Fruit fly (Drosophila melanogaster) whole organism, embryonic: ENCODE measurements around the gene Spn85F.

ENCODE experiments used
- Bgb ChIP-seq: fragments of 200-800 bp; sonication (Bioruptor generic); IDR thresholded peaks from 2 replicates; pipeline ENCODE4 v1.3.6; 2022; ENCODE audit warnings: missing biosample characterization, missing genetic modification characterization; ENCODE audit not compliant: partially characterized antibody
- Bteb2 ChIP-seq: fragments of 200-800 bp; sonication (Bioruptor generic); optimal IDR thresholded peaks from 2 replicates; lab custom pipeline; 2016; ENCODE audit warnings: missing biosample characterization, missing genetic modification characterization
- C15 ChIP-seq: fragments of 200-800 bp; sonication (Bioruptor generic); IDR thresholded peaks from 3 replicates; pipeline ENCODE4 v1.3.6; 2022; ENCODE audit warnings: missing biosample characterization, missing genetic modification characterization
- CG10274 ChIP-seq: fragments of 200-800 bp; sonication (Bioruptor generic); optimal IDR thresholded peaks from 3 replicates; lab custom pipeline; 2017; ENCODE audit warnings: missing biosample characterization, mild to moderate bottlenecking, missing genetic modification characterization
- CG10959 ChIP-seq: fragments of 200-800 bp; sonication (Bioruptor generic); IDR thresholded peaks from 2 replicates; pipeline ENCODE4 v1.3.6; 2022; ENCODE audit warnings: missing biosample characterization, missing genetic modification characterization
- CG11398 ChIP-seq: fragments of 200-800 bp; sonication (Bioruptor generic); optimal IDR thresholded peaks from 2 replicates; lab custom pipeline; 2016; ENCODE audit warnings: missing biosample characterization, missing genetic modification characterization
- CG11696 ChIP-seq: fragments of 200-800 bp; sonication (Bioruptor generic); IDR thresholded peaks from 2 replicates; pipeline ENCODE4 v1.3.6; 2022; ENCODE audit warnings: missing biosample characterization, missing genetic modification characterization
- CG12219 ChIP-seq: fragments of 200-800 bp; sonication (Bioruptor generic); optimal IDR thresholded peaks from 3 replicates; lab custom pipeline; 2018; ENCODE audit warnings: missing biosample characterization, mild to moderate bottlenecking, missing genetic modification characterization
- CG14441 ChIP-seq: fragments of 200-800 bp; sonication (Bioruptor generic); IDR thresholded peaks from 2 replicates; pipeline ENCODE4 v1.3.6; 2022; ENCODE audit warnings: missing biosample characterization, missing genetic modification characterization
- CG15514 ChIP-seq: fragments of 200-800 bp; sonication (Bioruptor generic); optimal IDR thresholded peaks from 3 replicates; lab custom pipeline; 2017; ENCODE audit warnings: missing biosample characterization, missing genetic modification characterization, mild to moderate bottlenecking, moderate library complexity, missing genetic modification reagents
- CG1647 ChIP-seq: fragments of 200-800 bp; sonication (Bioruptor generic); optimal IDR thresholded peaks from 3 replicates; lab custom pipeline; 2016; ENCODE audit warnings: missing biosample characterization, missing genetic modification characterization
- CG18011 ChIP-seq: fragments of 200-800 bp; sonication (Bioruptor generic); optimal IDR thresholded peaks from 2 replicates; lab custom pipeline; 2017; ENCODE audit warnings: missing biosample characterization, missing genetic modification characterization, mild to moderate bottlenecking, moderate library complexity, missing genotype
- CG3065 ChIP-seq: fragments of 200-800 bp; sonication (Bioruptor generic); optimal IDR thresholded peaks from 2 replicates; lab custom pipeline; 2016; ENCODE audit warnings: missing biosample characterization, missing genetic modification characterization
- CG3407 ChIP-seq: fragments of 200-800 bp; sonication (Bioruptor generic); optimal IDR thresholded peaks from 2 replicates; lab custom pipeline; 2018; ENCODE audit warnings: missing biosample characterization, mild to moderate bottlenecking, missing genetic modification characterization
- CG3726 ChIP-seq: fragments of 200-800 bp; sonication (Bioruptor generic); IDR thresholded peaks from 3 replicates; pipeline ENCODE4, ENCODE4 v1.3.6; 2022; ENCODE audit warnings: missing biosample characterization, missing genetic modification characterization
- CG4707 ChIP-seq: fragments of 200-800 bp; sonication (Bioruptor generic); optimal IDR thresholded peaks from 2 replicates; lab custom pipeline; 2018; ENCODE audit warnings: missing biosample characterization, mild to moderate bottlenecking, missing genetic modification characterization, moderate library complexity
- CG6683 ChIP-seq: fragments of 200-800 bp; sonication (Bioruptor generic); optimal IDR thresholded peaks from 2 replicates; lab custom pipeline; 2017; ENCODE audit warnings: missing biosample characterization, mild to moderate bottlenecking, missing genetic modification characterization, missing genetic modification reagents
- CG6765 ChIP-seq: fragments of 200-800 bp; sonication (Bioruptor generic); optimal IDR thresholded peaks from 3 replicates; lab custom pipeline; 2017; ENCODE audit warnings: missing biosample characterization, mild to moderate bottlenecking, missing genetic modification characterization
- CG7745 ChIP-seq: fragments of 200-800 bp; sonication (Bioruptor generic); optimal IDR thresholded peaks from 2 replicates; lab custom pipeline; 2018; ENCODE audit warnings: missing biosample characterization, mild to moderate bottlenecking, missing genetic modification characterization, moderate library complexity
- CG8765 ChIP-seq: fragments of 200-800 bp; sonication (Bioruptor generic); IDR thresholded peaks from 2 replicates; pipeline ENCODE4 v1.3.6; 2022; ENCODE audit warnings: missing biosample characterization, missing genetic modification characterization
- CG9437 ChIP-seq: fragments of 200-800 bp; sonication (Bioruptor generic); optimal IDR thresholded peaks from 2 replicates; lab custom pipeline; 2018; ENCODE audit warnings: missing biosample characterization, mild to moderate bottlenecking, missing genetic modification characterization
- CG9932 ChIP-seq: fragments of 200-800 bp; sonication (Bioruptor generic); IDR thresholded peaks from 2 replicates; pipeline ENCODE4 v1.3.6; 2022; ENCODE audit warnings: missing biosample characterization, missing genetic modification characterization
- Camta ChIP-seq: fragments of 200-800 bp; sonication (Bioruptor generic); optimal IDR thresholded peaks from 2 replicates; lab custom pipeline; 2016; ENCODE audit warnings: missing biosample characterization, missing genetic modification characterization
- CkIIα-i1 ChIP-seq: fragments of 200-800 bp; sonication (Bioruptor generic); IDR thresholded peaks from 2 replicates; pipeline ENCODE4 v1.3.6; 2022; ENCODE audit warnings: missing biosample characterization, missing genetic modification characterization
- D19A ChIP-seq: fragments of 200-800 bp; optimal IDR thresholded peaks from 3 replicates; lab custom pipeline; 2019; ENCODE audit warnings: missing biosample characterization, mild to moderate bottlenecking, missing genetic modification characterization, moderate library complexity
- Drgx ChIP-seq: fragments of 200-800 bp; sonication (Bioruptor generic); IDR thresholded peaks from 2 replicates; pipeline ENCODE4 v1.3.6; 2022; ENCODE audit warnings: missing biosample characterization, missing genetic modification characterization
- E2f2 ChIP-seq: fragments of 200-800 bp; sonication (Bioruptor generic); IDR thresholded peaks from 2 replicates; pipeline ENCODE4 v1.3.6; 2022; ENCODE audit warnings: missing biosample characterization, missing genetic modification characterization
- Gug ChIP-seq: fragments of 200-800 bp; sonication (Bioruptor generic); IDR thresholded peaks from 4 replicates; pipeline ENCODE4 v1.3.6; 2022; ENCODE audit warnings: missing biosample characterization, missing genetic modification characterization
- Hr78 ChIP-seq, 2 experiments: fragments of 200-800 bp in 1 of 2; fragments of >200 bp in 1 of 2; sonication (Bioruptor generic) in 1 of 2; optimal IDR thresholded peaks; 2 replicates each; lab custom pipeline; 2017 to 2019; ENCODE audit warnings: missing biosample characterization in 2 of 2, missing genetic modification characterization in 2 of 2, mild to moderate bottlenecking in 1 of 2, moderate library complexity in 1 of 2
- Lpt ChIP-seq: fragments of >200 bp; optimal IDR thresholded peaks from 2 replicates; lab custom pipeline; 2018; ENCODE audit warnings: missing biosample characterization, missing genetic modification characterization
- Max ChIP-seq: fragments of 200-800 bp; sonication (Bioruptor generic); optimal IDR thresholded peaks from 2 replicates; lab custom pipeline; 2016; ENCODE audit warnings: missing biosample characterization, mild to moderate bottlenecking, missing genetic modification characterization
- Mes4 ChIP-seq: fragments of 200-800 bp; sonication (Bioruptor generic); optimal IDR thresholded peaks from 2 replicates; lab custom pipeline; 2016; ENCODE audit warnings: missing biosample characterization, missing genetic modification characterization
- al ChIP-seq: fragments of 200-800 bp; sonication (Bioruptor generic); IDR thresholded peaks from 2 replicates; pipeline ENCODE4 v1.3.6; 2022; ENCODE audit warnings: missing biosample characterization, missing genetic modification characterization
- bowl ChIP-seq: fragments of 200-800 bp; sonication (Bioruptor generic); IDR thresholded peaks from 2 replicates; pipeline ENCODE4 v1.3.6; 2022; ENCODE audit warnings: missing biosample characterization, missing genetic modification characterization
- br ChIP-seq: fragments of >200 bp; optimal IDR thresholded peaks from 2 replicates; lab custom pipeline; 2017
- bsh ChIP-seq, 2 experiments: fragments of 200-800 bp; sonication (Bioruptor generic); optimal IDR thresholded peaks; 2 replicates each; lab custom pipeline; 2017 to 2018; ENCODE audit warnings: mild to moderate bottlenecking in 2 of 2, missing biosample characterization in 2 of 2, missing genetic modification characterization in 2 of 2, moderate library complexity in 1 of 2
- caup ChIP-seq: fragments of 200-800 bp; sonication (Bioruptor generic); optimal IDR thresholded peaks from 3 replicates; lab custom pipeline; 2017; ENCODE audit warnings: missing biosample characterization, mild to moderate bottlenecking, missing genetic modification characterization, moderate library complexity; ENCODE audit not compliant: severe bottlenecking
- dan ChIP-seq: fragments of 200-800 bp; sonication (Bioruptor generic); IDR thresholded peaks from 2 replicates; pipeline ENCODE4 v1.3.6; 2022; ENCODE audit warnings: missing biosample characterization, missing genetic modification characterization
- emc ChIP-seq: fragments of 200-800 bp; sonication (Bioruptor generic); optimal IDR thresholded peaks from 2 replicates; lab custom pipeline; 2016; ENCODE audit warnings: missing biosample characterization, missing genetic modification characterization
- gfzf ChIP-seq: fragments of 200-800 bp; sonication (Bioruptor generic); optimal IDR thresholded peaks from 2 replicates; lab custom pipeline; 2016; ENCODE audit warnings: missing biosample characterization, mild to moderate bottlenecking, missing genetic modification characterization, moderate library complexity
- h ChIP-seq: fragments of >200 bp; optimal IDR thresholded peaks from 2 replicates; lab custom pipeline; 2017
- ind ChIP-seq: fragments of 200-800 bp; sonication (Bioruptor generic); optimal IDR thresholded peaks from 3 replicates; lab custom pipeline; 2016; ENCODE audit warnings: missing biosample characterization, missing genetic modification characterization
- inv ChIP-seq: fragments of 200-800 bp; sonication (Bioruptor generic); IDR thresholded peaks from 2 replicates; pipeline ENCODE4 v1.3.6; 2022; ENCODE audit warnings: missing biosample characterization, missing genetic modification characterization; ENCODE audit not compliant: partially characterized antibody
- jigr1 ChIP-seq: fragments of 200-800 bp; sonication (Bioruptor generic); IDR thresholded peaks from 3 replicates; pipeline ENCODE4 v1.3.6; 2022; ENCODE audit warnings: missing biosample characterization, missing genetic modification characterization
- peb ChIP-seq: fragments of 200-800 bp; sonication (Bioruptor generic); IDR thresholded peaks from 2 replicates; pipeline ENCODE4 v1.3.6; 2022; ENCODE audit warnings: missing biosample characterization, missing genetic modification characterization
- pfk ChIP-seq: fragments of 200-800 bp; sonication (Bioruptor generic); optimal IDR thresholded peaks from 2 replicates; lab custom pipeline; 2018; ENCODE audit warnings: missing biosample characterization, mild to moderate bottlenecking, missing genetic modification characterization, moderate library complexity
- pho ChIP-seq: fragments of 200-800 bp; sonication (Bioruptor generic); optimal IDR thresholded peaks from 2 replicates; lab custom pipeline; 2016; ENCODE audit warnings: missing biosample characterization, missing genetic modification characterization
- slou ChIP-seq: fragments of 200-800 bp; sonication (Bioruptor generic); optimal IDR thresholded peaks from 3 replicates; lab custom pipeline; 2016; ENCODE audit warnings: missing biosample characterization, missing genetic modification characterization
- tin ChIP-seq: fragments of 200-800 bp; sonication (Bioruptor generic); optimal IDR thresholded peaks from 3 replicates; lab custom pipeline; 2016; ENCODE audit warnings: missing biosample characterization, missing genetic modification characterization
- z ChIP-seq: fragments of 200-800 bp; sonication (Bioruptor generic); IDR thresholded peaks from 3 replicates; pipeline ENCODE4 v1.3.6; 2022; ENCODE audit warnings: missing biosample characterization, missing genetic modification characterization
- zen ChIP-seq: fragments of 200-800 bp; sonication (Bioruptor generic); optimal IDR thresholded peaks from 3 replicates; lab custom pipeline; 2018; ENCODE audit warnings: missing biosample characterization, mild to moderate bottlenecking, missing genetic modification characterization, moderate library complexity

Gene Spn85F

DNA sequence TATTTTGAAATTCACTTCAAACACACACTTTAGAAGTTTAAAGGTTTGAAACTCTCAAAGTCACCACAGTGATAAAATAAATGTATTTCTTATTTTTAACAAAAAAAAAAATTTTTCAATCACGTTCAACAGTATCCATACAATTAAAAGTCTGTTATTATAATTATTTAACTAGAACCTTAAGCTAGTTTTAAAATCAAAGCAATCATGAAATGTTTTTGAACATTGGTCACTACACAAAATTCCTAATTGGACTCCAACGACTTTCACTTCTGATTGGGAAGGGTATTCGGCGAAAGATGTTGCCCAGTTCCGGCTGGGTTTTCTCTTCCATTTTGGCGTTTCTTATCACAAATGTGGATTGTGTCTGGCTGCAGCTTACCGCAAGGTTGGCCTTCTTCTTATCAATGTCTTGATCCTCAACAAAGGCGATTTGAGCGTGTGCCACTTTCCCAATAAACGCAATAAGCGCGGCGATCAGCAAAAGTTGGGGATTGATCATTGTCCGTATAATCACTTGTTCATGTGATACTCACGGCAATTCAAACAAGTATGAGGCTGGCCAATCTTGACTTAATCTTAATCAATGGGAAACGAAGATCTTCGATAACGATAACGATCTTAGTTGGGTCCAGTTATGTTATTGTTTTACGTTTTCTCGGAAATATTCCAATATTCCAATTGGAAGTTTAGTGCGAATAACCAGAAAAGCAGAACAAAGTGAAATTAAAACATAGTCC is 51.2 kb downstream of the Spn85F start (continued):
- TF ChIP-seq gfzf (GFP tag; lab: Kevin White, UChicago) (no peak), bsh (GFP tag; optimal IDR thresholded peaks at IDR 0.05; lab: Kevin White, UChicago) (peak in 1 of 2 experiments; percentile 28), CG6683 (no peak), D19A (tag; lab: Kevin White, UChicago) (peak; percentile 96), CG9437 (GFP tag; lab: Kevin White, UChicago) (peak; percentile 54), zen (tag; lab: Kevin White, UChicago) (no peak), inv (no peak), z (GFP tag; lab: Robert Waterston, UW) (no peak), CG11696 (GFP tag; lab: Robert Waterston, UW) (no peak), CG3726 (GFP tag; lab: Robert Waterston, UW) (no peak), Lpt (GFP tag; lab: Kevin White, UChicago) (no peak), CG18011 (GFP tag; lab: Kevin White, UChicago) (no peak), CG8765 (GFP tag; lab: Robert Waterston, UW) (no peak), Hr78 (GFP tag; optimal IDR thresholded peaks at IDR 0.05; lab: Kevin White, UChicago) (no peak), CG10274 (GFP tag; lab: Kevin White, UChicago) (peak; percentile 79), CkIIα-i1 (GFP tag; lab: Robert Waterston, UW) (no peak), Drgx (GFP tag; lab: Robert Waterston, UW) (no peak), peb (GFP tag; lab: Robert Waterston, UW) (0 out of 2 replicates have a peak, but pooled peaks have one; percentile 10), pho (no peak), tin (GFP tag; lab: Kevin White, UChicago) (no peak), CG6765 (no peak), caup (GFP tag; lab: Kevin White, UChicago) (peak; percentile 15), CG3065 (no peak), CG12219 (GFP tag; lab: Kevin White, UChicago) (peak; percentile 21), jigr1 (GFP tag; lab: Robert Waterston, UW) (no peak), h (lab: Kevin White, UChicago) (no peak), bowl (GFP tag; lab: Robert Waterston, UW) (no peak), CG7745 (no peak), al (GFP tag; lab: Robert Waterston, UW) (no peak), CG1647 (GFP tag; lab: Kevin White, UChicago) (no peak), dan (GFP tag; lab: Robert Waterston, UW) (no peak), Camta (no peak), Gug (GFP tag; lab: Robert Waterston, UW) (no peak), CG3407 (GFP tag; lab: Kevin White, UChicago) (no peak), Mes4 (no peak), ind (peak; percentile 23), Bgb (GFP tag; lab: Robert Waterston, UW) (peak; percentile 35; the same call in 1 of the 2 replicates), pfk (no peak), CG14441 (GFP tag; lab: Robert Waterston, UW) (no peak), br (lab: Kevin White, UChicago) (no peak), Max (peak; percentile 27), Bteb2 (GFP tag; lab: Kevin White, UChicago) (no peak), CG11398 (GFP tag; lab: Kevin White, UChicago) (no peak), CG9932 (GFP tag; lab: Robert Waterston, UW) (no peak), CG4707 (no peak), slou (GFP tag; lab: Kevin White, UChicago) (no peak), CG15514 (GFP tag; lab: Kevin White, UChicago) (no peak), emc (GFP tag; lab: Kevin White, UChicago) (no peak), E2f2 (no peak), C15 (no peak), CG10959 (no peak)
